Worm (Caenorhabditis elegans) whole organism, L4 larva: ENCODE measurements around the gene T09A5.15.

Experiments used
- D1046.2 ChIP-seq: fragments of 200-800 bp; sonication (Bioruptor generic); IDR thresholded peaks from 2 replicates; pipeline ENCODE4 v1.3.6; 2022; ENCODE audit warnings: missing genetic modification characterization, missing compliant biosample characterization
- F26F4.8 ChIP-seq: fragments of 200-800 bp; sonication (Bioruptor generic); conservative IDR thresholded peaks from 2 replicates; pipeline ENCODE4 v1.3.6; 2022; ENCODE audit warnings: missing genetic modification characterization, missing compliant biosample characterization
- F49E8.2 ChIP-seq: sonication (generic microtip); optimal IDR thresholded peaks from 2 replicates; lab custom pipeline; 2016; ENCODE audit warnings: missing compliant biosample characterization, mild to moderate bottlenecking, missing genetic modification characterization, borderline replicate concordance
- R02D3.7 ChIP-seq: fragments of 150-350 bp; sonication (generic microtip); optimal IDR thresholded peaks from 3 replicates; lab custom pipeline; 2014; ENCODE audit warnings: missing biosample characterization, missing genetic modification characterization
- T20F7.1 ChIP-seq: fragments of 200-800 bp; sonication (Bioruptor generic); optimal IDR thresholded peaks from 2 replicates; lab custom pipeline; 2018; ENCODE audit warnings: mild to moderate bottlenecking, missing genetic modification characterization, missing compliant biosample characterization
- Y75B8A.6 ChIP-seq: fragments of 200-800 bp; sonication (Bioruptor generic); IDR thresholded peaks from 2 replicates; pipeline ENCODE4 v1.3.6; 2022; ENCODE audit warnings: missing genetic modification reagents, missing genetic modification characterization, missing compliant biosample characterization
- ZK337.2 ChIP-seq: fragments of 200-800 bp; sonication (Bioruptor generic); IDR thresholded peaks from 2 replicates; pipeline ENCODE4 v1.3.6; 2022; ENCODE audit warnings: missing genetic modification reagents, missing genetic modification characterization, missing compliant biosample characterization
- ZK546.5 ChIP-seq, 2 experiments: sonication (generic microtip); optimal IDR thresholded peaks; 2 replicates each; lab custom pipeline; 2017; ENCODE audit warnings: missing biosample characterization in 2 of 2, missing genetic modification characterization in 2 of 2
- aly-2 ChIP-seq: sonication (generic microtip); optimal IDR thresholded peaks from 2 replicates; lab custom pipeline; 2018; ENCODE audit warnings: missing biosample characterization, missing genetic modification characterization
- ama-1 ChIP-seq: fragments of 150-350 bp; optimal IDR thresholded peaks from 2 replicates; lab custom pipeline; 2014; ENCODE audit warnings: inconsistent platforms, mixed read lengths
- attf-4 ChIP-seq: sonication (generic microtip); optimal IDR thresholded peaks from 3 replicates; lab custom pipeline; 2017; ENCODE audit warnings: missing biosample characterization, missing genetic modification characterization
- ceh-20 ChIP-seq: fragments of 200-800 bp; sonication (Bioruptor generic); IDR thresholded peaks from 2 replicates; pipeline ENCODE4 v1.3.6; 2022; ENCODE audit warnings: missing genetic modification reagents, missing genetic modification characterization, missing compliant biosample characterization
- ceh-28 ChIP-seq: fragments of 150-350 bp; optimal IDR thresholded peaks from 2 replicates; lab custom pipeline; 2014; ENCODE audit warnings: missing biosample characterization, missing genetic modification reagents, missing genetic modification characterization
- ctbp-1 ChIP-seq: fragments of 200-800 bp; sonication (Bioruptor generic); IDR thresholded peaks from 2 replicates; pipeline ENCODE4 v1.3.6; 2022; ENCODE audit warnings: missing genetic modification reagents, missing genetic modification characterization, missing compliant biosample characterization
- daf-12 ChIP-seq: fragments of 150-350 bp; optimal IDR thresholded peaks from 2 replicates; lab custom pipeline; 2014; ENCODE audit warnings: missing biosample characterization, missing genetic modification reagents, missing genetic modification characterization
- dmd-6 ChIP-seq: fragments of 200-800 bp; sonication (Bioruptor generic); IDR thresholded peaks from 2 replicates; pipeline ENCODE4 v1.3.6; 2022; ENCODE audit warnings: missing genetic modification reagents, missing genetic modification characterization, missing compliant biosample characterization
- dmd-8 ChIP-seq: fragments of 200-800 bp; sonication (Bioruptor generic); IDR thresholded peaks from 2 replicates; pipeline ENCODE4 v1.3.6; 2022; ENCODE audit warnings: missing genetic modification characterization, missing compliant biosample characterization
- dpl-1 ChIP-seq: fragments of 150-350 bp; optimal IDR thresholded peaks from 2 replicates; lab custom pipeline; 2014; ENCODE audit warnings: missing biosample characterization, missing genetic modification reagents, missing genetic modification characterization
- egl-43 ChIP-seq: fragments of 200-800 bp; sonication (Bioruptor generic); IDR thresholded peaks from 2 replicates; pipeline ENCODE4 v1.3.6; 2022; ENCODE audit warnings: missing genetic modification reagents, missing genetic modification characterization, missing compliant biosample characterization
- fos-1 ChIP-seq: fragments of 150-350 bp; optimal IDR thresholded peaks from 2 replicates; lab custom pipeline; 2014; ENCODE audit warnings: missing biosample characterization, missing genetic modification characterization
- hlh-30 ChIP-seq: sonication (generic microtip); optimal IDR thresholded peaks from 2 replicates; lab custom pipeline; 2017; ENCODE audit warnings: antibody characterized with exemption, mild to moderate bottlenecking, missing genetic modification characterization, missing compliant biosample characterization; ENCODE audit not compliant: insufficient read depth
- jun-1 ChIP-seq: fragments of 150-350 bp; optimal IDR thresholded peaks from 2 replicates; lab custom pipeline; 2014; ENCODE audit warnings: missing biosample characterization, missing genetic modification reagents, missing genetic modification characterization
- lin-1 ChIP-seq: fragments of 200-800 bp; sonication (Bioruptor generic); IDR thresholded peaks from 2 replicates; pipeline ENCODE4 v1.3.6; 2022; ENCODE audit warnings: missing genetic modification reagents, missing genetic modification characterization, missing compliant biosample characterization
- lin-15B ChIP-seq: fragments of 150-350 bp; sonication (generic microtip); optimal IDR thresholded peaks from 3 replicates; lab custom pipeline; 2014; ENCODE audit warnings: missing biosample characterization, missing genetic modification characterization
- lin-38 ChIP-seq: fragments of 200-800 bp; sonication (Bioruptor generic); IDR thresholded peaks from 2 replicates; pipeline ENCODE4 v1.3.6; 2022; ENCODE audit warnings: missing genetic modification reagents, missing genetic modification characterization, missing compliant biosample characterization
- lin-39 ChIP-seq: fragments of 150-350 bp; optimal IDR thresholded peaks from 2 replicates; lab custom pipeline; 2014; ENCODE audit warnings: missing biosample characterization, missing genetic modification reagents, missing genetic modification characterization
- lir-3 ChIP-seq: sonication (generic microtip); optimal IDR thresholded peaks from 2 replicates; lab custom pipeline; 2016; ENCODE audit warnings: mild to moderate bottlenecking, missing genetic modification characterization, missing compliant biosample characterization
- lsy-2 ChIP-seq, 2 experiments: fragments of 150-350 bp in 1 of 2; sonication (generic microtip) in 1 of 2; optimal IDR thresholded peaks; 2 replicates each; lab custom pipeline; 2014 to 2017; ENCODE audit warnings: missing biosample characterization in 2 of 2, missing genetic modification characterization in 2 of 2
- mdt-29 ChIP-seq: fragments of 200-800 bp; sonication (Bioruptor generic); IDR thresholded peaks from 2 replicates; pipeline ENCODE4 v1.3.6; 2022; ENCODE audit warnings: missing genetic modification reagents, missing genetic modification characterization, missing compliant biosample characterization
- mes-2 ChIP-seq: sonication (generic microtip); optimal IDR thresholded peaks from 2 replicates; lab custom pipeline; 2016; ENCODE audit warnings: missing genotype, mild to moderate bottlenecking, missing genetic modification characterization, missing compliant biosample characterization; ENCODE audit not compliant: poor library complexity, severe bottlenecking
- nhr-10 ChIP-seq: fragments of 150-350 bp; optimal IDR thresholded peaks from 2 replicates; lab custom pipeline; 2014; ENCODE audit warnings: missing biosample characterization, missing genetic modification characterization
- nhr-102 ChIP-seq: sonication (generic microtip); optimal IDR thresholded peaks from 2 replicates; lab custom pipeline; 2016; ENCODE audit warnings: mild to moderate bottlenecking, missing genetic modification characterization, moderate library complexity, missing compliant biosample characterization
- nhr-237 ChIP-seq: sonication (generic microtip); optimal IDR thresholded peaks from 2 replicates; lab custom pipeline; 2017; ENCODE audit warnings: missing biosample characterization, missing genetic modification characterization
- nhr-42 ChIP-seq: fragments of 200-800 bp; sonication (Bioruptor generic); IDR thresholded peaks from 2 replicates; pipeline ENCODE4 v1.3.6; 2022; ENCODE audit warnings: missing genetic modification characterization, missing compliant biosample characterization
- nhr-6 ChIP-seq: fragments of 150-350 bp; optimal IDR thresholded peaks from 2 replicates; lab custom pipeline; 2014; ENCODE audit warnings: missing biosample characterization, missing genetic modification characterization
- pha-4 ChIP-seq, 2 experiments: fragments of 150-350 bp in 1 of 2; fragments of 200-800 bp in 1 of 2; sonication (Bioruptor generic) in 1 of 2; IDR thresholded peaks in 1 of 2; optimal IDR thresholded peaks in 1 of 2; 2 replicates each; pipeline versions ENCODE4 v1.3.6 to Lab custom; 2014 to 2022; ENCODE audit warnings: missing genetic modification characterization in 2 of 2, missing genetic modification reagents in 2 of 2, missing biosample characterization in 1 of 2, missing compliant biosample characterization in 1 of 2
- php-3 ChIP-seq: fragments of 200-800 bp; sonication (Bioruptor generic); IDR thresholded peaks from 2 replicates; pipeline ENCODE4 v1.3.6; 2022; ENCODE audit warnings: missing genetic modification reagents, missing genetic modification characterization, missing compliant biosample characterization
- rbr-2 ChIP-seq: sonication (generic microtip); optimal IDR thresholded peaks from 2 replicates; lab custom pipeline; 2016; ENCODE audit warnings: missing genotype, missing genetic modification characterization, missing compliant biosample characterization
- set-16 ChIP-seq: fragments of 200-800 bp; sonication (Bioruptor generic); IDR thresholded peaks from 2 replicates; pipeline ENCODE4 v1.3.6; 2022; ENCODE audit warnings: missing genetic modification reagents, missing genetic modification characterization, missing compliant biosample characterization
- snpc-4 ChIP-seq: fragments of 150-350 bp; optimal IDR thresholded peaks from 2 replicates; lab custom pipeline; 2014; ENCODE audit warnings: missing biosample characterization, missing genetic modification characterization
- spr-1 ChIP-seq: sonication (generic microtip); optimal IDR thresholded peaks from 2 replicates; lab custom pipeline; 2016; ENCODE audit warnings: mild to moderate bottlenecking, missing genetic modification characterization, missing compliant biosample characterization
- tag-97 ChIP-seq: fragments of 200-800 bp; sonication (Bioruptor generic); IDR thresholded peaks from 2 replicates; pipeline ENCODE4 v1.3.6; 2022; ENCODE audit warnings: missing genetic modification characterization, missing compliant biosample characterization
- unc-130 ChIP-seq: sonication (generic microtip); optimal IDR thresholded peaks from 2 replicates; lab custom pipeline; 2016; ENCODE audit warnings: missing genetic modification reagents, missing genetic modification characterization, missing compliant biosample characterization
- unc-62 ChIP-seq, 3 experiments: fragments of 150-350 bp in 1 of 3; sonication (generic microtip); optimal IDR thresholded peaks in 2 of 3; peaks in 1 of 3; 1 replicate in 1 of 3; 2 replicates in 2 of 3; lab custom pipeline; 2014 to 2017; ENCODE audit warnings: missing biosample characterization in 3 of 3, missing genetic modification characterization in 3 of 3, missing genetic modification reagents in 3 of 3, missing genotype in 1 of 3
- vab-7 ChIP-seq: fragments of 200-800 bp; sonication (Bioruptor generic); IDR thresholded peaks from 2 replicates; pipeline ENCODE4 v1.3.6; 2022; ENCODE audit warnings: missing genetic modification reagents, missing genetic modification characterization, missing compliant biosample characterization
- zfp-3 ChIP-seq: fragments of 200-800 bp; sonication (Bioruptor generic); conservative IDR thresholded peaks from 2 replicates; pipeline ENCODE4 v1.3.6; 2022; ENCODE audit warnings: missing genetic modification reagents, missing genetic modification characterization, missing compliant biosample characterization
- zip-2 ChIP-seq: fragments of 150-350 bp; optimal IDR thresholded peaks from 2 replicates; lab custom pipeline; 2014; ENCODE audit warnings: missing biosample characterization, missing genetic modification characterization

Gene T09A5.15

DNA sequence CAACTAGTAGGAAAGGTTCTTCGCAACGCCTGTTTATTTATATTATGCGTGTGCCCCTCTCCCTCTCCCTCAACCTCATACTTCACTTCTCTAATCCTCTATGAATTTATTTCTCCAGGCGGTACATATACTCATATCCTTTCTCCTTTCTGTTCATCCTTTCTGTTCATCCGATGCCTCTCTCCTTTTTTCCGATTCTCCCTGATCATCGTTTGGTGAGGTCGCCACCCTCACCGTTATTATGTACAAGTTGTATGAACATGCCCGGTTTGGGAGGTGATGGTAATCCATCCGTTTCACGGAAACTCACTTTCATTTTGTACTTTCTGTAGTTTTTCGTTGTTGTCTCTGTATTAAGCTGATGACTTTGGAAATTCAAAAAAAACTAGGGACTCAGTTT, 18.1 kb upstream of the T09A5.15 start:
- TF ChIP-seq dmd-8 (GFP tag; lab: Robert Waterston, UW) (no peak), T20F7.1 (GFP tag; lab: Kevin White, UChicago) (no peak), nhr-10 (tag; lab: Kevin White, UChicago) (no peak), rbr-2 (no peak), ZK337.2 (GFP tag; lab: Robert Waterston, UW) (no peak), pha-4 (GFP tag; IDR thresholded peaks at IDR 0.05; lab: Robert Waterston, UW) (no peak), pha-4 (tag; optimal IDR thresholded peaks at IDR 0.05; lab: Kevin White, UChicago) (no peak), F49E8.2 (tag; lab: Kevin White, UChicago) (no peak), aly-2 (tag; lab: Kevin White, UChicago) (no peak), ctbp-1 (GFP tag; lab: Robert Waterston, UW) (no peak), php-3 (GFP tag; lab: Robert Waterston, UW) (no peak), dmd-6 (no peak), snpc-4 (tag; lab: Kevin White, UChicago) (no peak), dpl-1 (GFP tag; lab: Kevin White, UChicago) (no peak), daf-12 (tag; lab: Kevin White, UChicago) (no peak), egl-43 (GFP tag; lab: Robert Waterston, UW) (no peak), zfp-3 (no peak), nhr-42 (GFP tag; lab: Robert Waterston, UW) (no peak), nhr-237 (tag; lab: Kevin White, UChicago) (no peak), ceh-20 (GFP tag; lab: Robert Waterston, UW) (no peak), unc-130 (no peak)

DNA sequence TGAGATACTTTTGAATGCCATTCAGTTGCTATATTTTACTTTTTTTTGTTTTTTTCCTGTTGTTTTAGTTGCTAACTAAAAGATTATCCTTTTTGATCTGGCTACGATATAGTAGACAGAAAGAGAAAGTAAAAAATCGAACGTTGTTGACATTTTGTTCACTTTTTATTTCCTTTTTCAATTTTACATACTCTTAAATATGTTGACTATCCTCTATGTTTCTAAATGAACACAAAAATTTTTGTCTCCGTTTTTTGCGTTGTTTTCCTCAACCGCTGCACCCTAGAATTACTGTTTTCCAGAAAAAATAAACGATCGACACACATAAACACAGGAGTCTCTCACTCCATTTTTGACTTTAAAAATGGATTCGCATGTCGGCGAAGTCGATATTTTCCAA, 15.7 kb upstream of the T09A5.15 start, which contains the start of gene klp-3:
TSS of gene klp-3 (plus strand) at position 301 of the 400 bp plus-strand sequence.
- no peak for TF ChIP-seq tag-97 (GFP tag; lab: Robert Waterston, UW)
- TF ChIP-seq F26F4.8 (GFP tag; lab: Robert Waterston, UW): no peak
- no peak for TF ChIP-seq nhr-237 (tag; lab: Kevin White, UChicago)
- TF ChIP-seq, all 104 proteins: peak for 0

DNA sequence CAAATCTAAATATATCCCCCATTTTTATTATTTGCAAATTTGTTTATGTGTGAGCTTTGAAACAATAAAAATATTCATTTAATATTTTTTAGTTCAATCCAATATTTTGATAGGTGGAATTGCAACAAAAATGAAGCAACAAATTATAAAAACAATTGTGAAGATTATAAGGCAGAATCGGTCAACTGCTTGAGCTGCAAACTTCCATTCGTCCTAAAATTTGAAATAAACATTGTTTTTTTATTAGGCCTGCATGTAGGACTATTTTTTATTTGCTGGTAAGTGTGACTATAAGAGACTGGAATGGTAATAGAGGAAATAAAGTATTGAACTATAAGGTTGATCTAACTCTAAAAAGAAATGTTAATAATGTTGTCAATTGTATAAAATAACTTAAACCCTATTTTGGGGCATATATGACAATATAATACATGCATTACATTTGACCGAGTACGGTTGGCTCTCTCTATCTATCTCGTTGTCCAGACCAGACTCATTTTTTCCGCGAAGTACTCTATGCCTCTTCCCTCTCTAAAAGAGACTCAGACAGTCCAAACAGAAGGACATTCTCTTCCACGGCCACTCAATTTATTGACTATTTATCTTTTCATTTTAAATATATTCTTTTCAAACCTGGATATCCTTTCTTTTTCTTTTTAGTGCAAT, 12.1 kb upstream of the T09A5.15 start, which contains the start of gene T09A5.4:
TSS of gene T09A5.4 (plus strand) at position 616 of the 666 bp plus-strand sequence.
- no peak for TF ChIP-seq mdt-29 (GFP tag; lab: Robert Waterston, UW)
- TF ChIP-seq unc-62 (GFP tag; optimal IDR thresholded peaks at IDR 0.05 in 1 of 2; lab: Kevin White, UChicago): peak in 1 of 2 experiments; percentile 92
- no peak for TF ChIP-seq unc-62 (tag; optimal IDR thresholded peaks at IDR 0.05; lab: Kevin White, UChicago)
- TF ChIP-seq nhr-6: no peak
- TF ChIP-seq Y75B8A.6 (GFP tag; lab: Robert Waterston, UW): no peak
- TF ChIP-seq lsy-2 (tag; optimal IDR thresholded peaks at IDR 0.05; lab: Kevin White, UChicago): peak in 1 of 2 experiments; percentile 33
- TF ChIP-seq vab-7: no peak
- no peak for TF ChIP-seq fos-1
- TF ChIP-seq mes-2 (tag; lab: Kevin White, UChicago): peak; percentile 45
- no peak for TF ChIP-seq lin-39 (tag; lab: Kevin White, UChicago)
- TF ChIP-seq R02D3.7 (tag; lab: Kevin White, UChicago): no peak
- no peak for TF ChIP-seq lin-15B (tag; lab: Kevin White, UChicago)
- no peak for TF ChIP-seq zip-2 (tag; lab: Kevin White, UChicago)

DNA sequence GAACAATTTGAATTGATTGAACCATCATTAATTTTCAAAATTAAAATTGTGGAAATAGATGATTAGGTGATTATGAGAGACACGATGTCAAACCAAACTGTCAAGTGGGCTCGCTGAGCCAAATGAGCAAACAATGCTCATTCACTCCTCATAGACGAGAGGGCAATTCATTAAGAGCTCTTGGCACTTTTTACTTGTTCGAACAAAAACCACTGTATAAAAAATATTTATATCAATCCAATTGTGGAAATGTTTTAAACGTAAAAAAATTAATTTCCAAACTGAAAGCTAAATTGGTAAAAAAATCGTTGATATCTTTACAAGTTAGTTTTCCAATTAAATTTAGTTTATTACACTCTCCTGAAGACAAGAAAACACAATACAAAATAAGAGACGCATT, 8.1 kb upstream of the T09A5.15 start, which contains the start of gene acr-7:
TSS of gene acr-7 (minus strand) at position 101 of the 400 bp plus-strand sequence.
- no peak for TF ChIP-seq jun-1 (tag; lab: Kevin White, UChicago)
- no peak for TF ChIP-seq ceh-28 (tag; lab: Kevin White, UChicago)
- no peak for TF ChIP-seq hlh-30 (tag; lab: Kevin White, UChicago)
- no peak for TF ChIP-seq ama-1 (lab: Kevin White, UChicago)
- TF ChIP-seq ZK546.5 (tag; optimal IDR thresholded peaks at IDR 0.05; lab: Kevin White, UChicago): no peak
- TF ChIP-seq set-16 (GFP tag; lab: Robert Waterston, UW): no peak
- TF ChIP-seq lir-3: no peak
- TF ChIP-seq attf-4 (tag; lab: Kevin White, UChicago): no peak
- no peak for TF ChIP-seq lin-1 (GFP tag; lab: Robert Waterston, UW)
- no peak for TF ChIP-seq nhr-102 (tag; lab: Kevin White, UChicago)
- TF ChIP-seq spr-1 (tag; lab: Kevin White, UChicago): no peak
- TF ChIP-seq lin-38: no peak
- TF ChIP-seq D1046.2 (GFP tag; lab: Robert Waterston, UW): no peak
